Worm (Caenorhabditis elegans): ENCODE data around the gene anmt-3.

The anmt-3 gene

ce11 chrV:9911165-9911564 is 47.0 kb downstream of the anmt-3 start:
- no peak for TF ChIP-seq ceh-36 (tag; optimal IDR thresholded peaks at IDR 0.05)

DNA sequence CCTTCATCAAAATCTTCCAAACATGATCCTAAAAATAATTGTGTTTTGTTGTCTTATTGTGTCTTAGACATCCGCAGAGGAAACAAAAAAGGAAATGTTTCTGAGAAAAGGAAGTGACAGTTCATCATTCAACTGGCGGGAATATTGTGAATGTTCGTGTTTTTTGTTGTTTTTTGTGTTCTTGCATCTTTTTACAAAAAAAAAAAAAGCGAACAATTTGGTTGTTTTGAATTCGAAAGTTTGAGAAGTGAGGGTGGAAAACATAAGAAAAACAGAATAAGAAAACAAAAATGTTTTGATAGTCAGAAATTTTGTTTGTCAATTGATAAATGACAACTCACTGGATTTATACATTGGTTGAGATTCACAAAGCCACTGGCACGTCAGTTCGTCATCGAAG is 48.5 kb downstream of the anmt-3 start:
- TF ChIP-seq ceh-13 (GFP tag; optimal IDR thresholded peaks at IDR 0.05) (no peak), pes-1 (GFP tag; IDR thresholded peaks at IDR 0.05) (no peak), sea-1 (GFP tag; conservative IDR thresholded peaks at IDR 0.05) (no peak), ets-7 (tag; optimal IDR thresholded peaks at IDR 0.05) (no peak), hnd-1 (tag; optimal IDR thresholded peaks at IDR 0.05) (no peak), tbx-37 (GFP tag; conservative IDR thresholded peaks at IDR 0.05) (no peak), ama-1 (optimal IDR thresholded peaks at IDR 0.05) (no peak), F13C5.2 (tag; optimal IDR thresholded peaks at IDR 0.05) (no peak), ceh-36 (tag; optimal IDR thresholded peaks at IDR 0.05) (no peak), hmbx-1 (tag; optimal IDR thresholded peaks at IDR 0.05) (no peak), hmg-4 (GFP tag; optimal IDR thresholded peaks at IDR 0.05) (no peak), flt-1 (GFP tag; IDR thresholded peaks at IDR 0.05) (no peak), tra-4 (tag; optimal IDR thresholded peaks at IDR 0.05) (no peak), aly-1 (tag; optimal IDR thresholded peaks at IDR 0.05) (no peak), scrt-1 (GFP tag; IDR thresholded peaks at IDR 0.05) (no peak)

DNA sequence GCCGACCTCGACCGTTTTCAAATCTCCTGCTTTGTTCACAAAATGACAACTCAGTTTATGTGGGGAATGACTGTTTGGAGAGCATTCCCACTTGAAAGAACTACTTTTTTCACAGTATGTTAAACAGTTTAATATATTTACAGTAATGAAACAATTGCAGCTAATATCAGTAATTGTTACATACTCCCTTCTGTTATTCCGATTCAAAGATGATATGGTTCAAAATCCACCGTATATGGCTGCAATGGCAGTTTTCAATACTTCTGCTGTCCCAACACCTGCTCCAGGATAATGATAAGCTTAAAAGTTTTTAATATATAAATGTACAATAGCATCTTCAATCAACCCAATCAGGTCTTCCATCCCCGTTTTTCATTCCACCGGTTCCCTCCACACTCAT is 50.9 kb downstream of the anmt-3 start:
- no peak for TF ChIP-seq ceh-36 (tag; optimal IDR thresholded peaks at IDR 0.05)
- no peak for TF ChIP-seq ama-1 (optimal IDR thresholded peaks at IDR 0.05)
- TF ChIP-seq ets-7 (tag; optimal IDR thresholded peaks at IDR 0.05) = no peak
- TF ChIP-seq hmg-4 (GFP tag; optimal IDR thresholded peaks at IDR 0.05) = no peak
- TF ChIP-seq B0310.2 (tag; optimal IDR thresholded peaks at IDR 0.05) = no peak
- TF ChIP-seq ceh-13 (GFP tag; optimal IDR thresholded peaks at IDR 0.05) = no peak
- TF ChIP-seq scrt-1 (GFP tag; IDR thresholded peaks at IDR 0.05) = no peak
- TF ChIP-seq hmbx-1 (tag; optimal IDR thresholded peaks at IDR 0.05) = no peak
- TF ChIP-seq hnd-1 (tag; optimal IDR thresholded peaks at IDR 0.05) = no peak
